Fruit fly (Drosophila melanogaster): ENCODE measurements around the gene PpV.

- TF ChIP-seq psq (optimal IDR thresholded peaks at IDR 0.05) (no peak), Dll (optimal IDR thresholded peaks at IDR 0.05) (no peak)
Observed at dm6 chrX:6352769-6353612, 19.7 kb downstream of the PpV start.
